Fruit fly (Drosophila melanogaster): ENCODE measurements around the gene aust.

The aust gene

DNA sequence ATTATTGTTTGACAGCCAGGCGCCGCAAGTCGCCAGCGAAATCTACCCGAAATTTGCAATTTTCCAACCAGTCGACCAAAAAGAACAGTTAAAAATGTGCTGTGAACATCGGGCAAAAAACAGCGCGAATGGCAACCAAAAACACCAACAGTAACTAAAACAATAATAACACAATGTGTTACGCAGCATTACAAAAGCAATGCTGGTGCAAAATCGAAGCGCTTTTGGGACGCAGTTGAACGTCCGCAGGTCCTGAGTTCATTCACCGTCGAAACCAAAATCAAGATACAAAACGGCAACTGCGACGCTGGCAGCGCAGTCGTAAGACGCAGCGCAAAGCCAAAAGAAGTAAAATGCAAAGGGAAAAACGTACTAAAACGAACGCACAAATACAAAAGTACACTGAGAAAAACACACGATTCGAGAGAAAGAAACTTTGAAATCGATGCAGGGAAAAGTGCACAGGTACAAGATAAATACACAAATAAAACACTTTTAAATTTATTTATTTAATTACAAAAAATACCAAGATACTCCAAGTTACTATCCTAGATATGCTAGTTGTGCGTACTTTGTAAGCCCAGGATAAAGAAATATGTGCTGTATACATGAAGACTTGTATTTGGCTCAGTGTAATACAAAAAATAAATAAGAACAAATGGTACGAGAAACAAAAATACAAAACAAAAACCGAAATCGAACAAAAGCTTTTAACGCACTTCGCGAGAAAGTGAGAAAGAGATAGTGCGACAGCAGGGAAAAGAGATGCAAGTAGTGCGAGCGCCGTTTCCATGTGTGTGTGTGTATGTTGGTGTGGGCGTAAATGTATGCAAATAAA lies 39.8 kb downstream of the aust start (continued):
- TF ChIP-seq bbx (GFP tag; IDR thresholded peaks at IDR 0.05; ENCODE audit: partially characterized antibody), result no peak
- TF ChIP-seq insv (GFP tag; optimal IDR thresholded peaks at IDR 0.05), result no peak
- no peak for TF ChIP-seq Ravus (GFP tag; IDR thresholded peaks at IDR 0.05)
- peak; percentile 77 for TF ChIP-seq CG10321 (GFP tag; IDR thresholded peaks at IDR 0.05)
- peak; percentile 92 for TF ChIP-seq Ets65A (GFP tag)
- peak; percentile 50 for TF ChIP-seq cg (GFP tag; optimal IDR thresholded peaks at IDR 0.05)
- TF ChIP-seq CG13775 (GFP tag; optimal IDR thresholded peaks at IDR 0.05), result peak; percentile 38
- peak; percentile 51 for TF ChIP-seq CG9437 (GFP tag; optimal IDR thresholded peaks at IDR 0.05)
- TF ChIP-seq sob (GFP tag; IDR thresholded peaks at IDR 0.05), result peak; percentile 56
- no peak for TF ChIP-seq CG8089 (GFP tag; optimal IDR thresholded peaks at IDR 0.05)
- no peak for TF ChIP-seq HmgD (GFP tag; optimal IDR thresholded peaks at IDR 0.05)
- TF ChIP-seq Optix (GFP tag; IDR thresholded peaks at IDR 0.05), result no peak
- no peak for TF ChIP-seq wdn (GFP tag; IDR thresholded peaks at IDR 0.05)
- TF ChIP-seq CG9215 (GFP tag; IDR thresholded peaks at IDR 0.05), result no peak
- no peak for TF ChIP-seq wek (GFP tag; optimal IDR thresholded peaks at IDR 0.05)
- TF ChIP-seq ERR (GFP tag; optimal IDR thresholded peaks at IDR 0.05), result no peak
- no peak for TF ChIP-seq knrl (GFP tag; IDR thresholded peaks at IDR 0.05; ENCODE audit: partially characterized antibody)
- TF ChIP-seq B-H2 (GFP tag; optimal IDR thresholded peaks at IDR 0.05), result no peak
- TF ChIP-seq yki (optimal IDR thresholded peaks at IDR 0.05), result no peak
- peak; percentile 65; the same call in 1 of the 3 replicates for TF ChIP-seq sr (GFP tag; IDR thresholded peaks at IDR 0.05)
- TF ChIP-seq CG10979 (tag; optimal IDR thresholded peaks at IDR 0.05), result peak; percentile 58
- TF ChIP-seq Gug (GFP tag; IDR thresholded peaks at IDR 0.05), result 0 out of 4 replicates have a peak, but pooled peaks have one; percentile 22
- TF ChIP-seq tap (tag; optimal IDR thresholded peaks at IDR 0.05), result peak; percentile 34
- no peak for TF ChIP-seq Bgb (GFP tag; IDR thresholded peaks at IDR 0.05; ENCODE audit: partially characterized antibody)
- TF ChIP-seq stwl (tag; optimal IDR thresholded peaks at IDR 0.05), result no peak
- peak; percentile 67 for TF ChIP-seq CG8388 (GFP tag; optimal IDR thresholded peaks at IDR 0.05)
- TF ChIP-seq CG4707 (GFP tag; optimal IDR thresholded peaks at IDR 0.05), result peak; percentile 19
- no peak for TF ChIP-seq CG11398 (GFP tag; optimal IDR thresholded peaks at IDR 0.05)
- no peak for TF ChIP-seq CG7745 (tag; optimal IDR thresholded peaks at IDR 0.05)
- peak; percentile 30; the same call in 1 of the 2 replicates for TF ChIP-seq E2f1 (GFP tag; IDR thresholded peaks at IDR 0.05)
- no peak for TF ChIP-seq h (optimal IDR thresholded peaks at IDR 0.05)
- no peak for TF ChIP-seq CG17612 (GFP tag; IDR thresholded peaks at IDR 0.05)
- peak; percentile 38 for TF ChIP-seq Lhr (GFP tag; optimal IDR thresholded peaks at IDR 0.05)
- TF ChIP-seq CG6854 (GFP tag; optimal IDR thresholded peaks at IDR 0.05), result peak; percentile 23
- TF ChIP-seq CG10274 (GFP tag; optimal IDR thresholded peaks at IDR 0.05), result peak; percentile 26
- TF ChIP-seq CG2202 (tag; optimal IDR thresholded peaks at IDR 0.05), result peak; percentile 8
- TF ChIP-seq peb (GFP tag; IDR thresholded peaks at IDR 0.05), result no peak
- peak; percentile 8 for TF ChIP-seq CG3065 (GFP tag; optimal IDR thresholded peaks at IDR 0.05)
- TF ChIP-seq CG1603 (tag; optimal IDR thresholded peaks at IDR 0.05), result no peak
- no peak for TF ChIP-seq unc-4 (GFP tag; IDR thresholded peaks at IDR 0.05; ENCODE audit: partially characterized antibody)
- TF ChIP-seq wor (GFP tag; IDR thresholded peaks at IDR 0.05), result peak; percentile 33; the same call in 1 of the 2 replicates
- no peak for TF ChIP-seq disco-r (GFP tag; optimal IDR thresholded peaks at IDR 0.05)
- TF ChIP-seq CG14050 (GFP tag; IDR thresholded peaks at IDR 0.05), result peak; percentile 41; the same call in 1 of the 3 replicates
- no peak for TF ChIP-seq emc (GFP tag; optimal IDR thresholded peaks at IDR 0.05)
- no peak for TF ChIP-seq Fer2 (tag; optimal IDR thresholded peaks at IDR 0.05)
- TF ChIP-seq Dbx (GFP tag; IDR thresholded peaks at IDR 0.05), result 0 out of 3 replicates have a peak, but pooled peaks have one; percentile 26
- peak; percentile 49 for TF ChIP-seq CG12219 (GFP tag; optimal IDR thresholded peaks at IDR 0.05)
- TF ChIP-seq slou (GFP tag; optimal IDR thresholded peaks at IDR 0.05), result no peak
- no peak for TF ChIP-seq HLH54F (GFP tag; optimal IDR thresholded peaks at IDR 0.05)
- no peak for TF ChIP-seq da (GFP tag; optimal IDR thresholded peaks at IDR 0.05)

All from whole organism, embryonic.